Fruit fly (Drosophila melanogaster) whole organism, larva: ENCODE measurements around the gene Vlet.

Experiments used
- noc ChIP-seq: fragments of 200-800 bp; sonication (Bioruptor generic); optimal IDR thresholded peaks from 3 replicates; lab custom pipeline; 2019; ENCODE audit warnings: missing biosample characterization, mild to moderate bottlenecking, missing genetic modification characterization, moderate library complexity

Gene Vlet

DNA sequence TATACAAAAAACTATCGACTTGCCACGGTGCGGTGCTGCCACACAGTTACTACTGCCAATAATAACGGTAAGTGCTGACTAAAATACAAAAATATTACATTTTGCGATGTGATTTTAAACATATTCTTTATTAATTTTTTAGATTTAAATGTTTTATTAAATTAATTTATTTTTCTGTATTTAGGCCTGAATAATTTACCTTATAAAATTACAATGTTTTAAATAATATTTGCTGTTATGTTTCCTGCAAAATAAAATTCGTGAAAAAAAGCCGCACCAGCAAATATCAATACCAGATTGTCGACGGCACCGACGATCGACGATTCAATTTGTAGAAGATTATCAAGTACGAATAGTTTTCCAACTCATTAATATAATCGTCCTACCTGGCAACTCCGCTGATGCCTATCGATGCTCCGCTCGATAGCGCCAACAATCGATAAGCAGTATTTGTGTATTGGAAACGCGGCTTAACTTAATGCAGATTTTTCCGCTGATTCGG, at the start of gene Vlet, which contains the start of gene bif:
TSS of gene Vlet (minus strand) at position 51 of the 502 bp plus-strand sequence.
TSS of gene bif (plus strand) at position 432 of the 502 bp plus-strand sequence.
- no peak for TF ChIP-seq noc (tag; lab: Kevin White, UChicago)

DNA sequence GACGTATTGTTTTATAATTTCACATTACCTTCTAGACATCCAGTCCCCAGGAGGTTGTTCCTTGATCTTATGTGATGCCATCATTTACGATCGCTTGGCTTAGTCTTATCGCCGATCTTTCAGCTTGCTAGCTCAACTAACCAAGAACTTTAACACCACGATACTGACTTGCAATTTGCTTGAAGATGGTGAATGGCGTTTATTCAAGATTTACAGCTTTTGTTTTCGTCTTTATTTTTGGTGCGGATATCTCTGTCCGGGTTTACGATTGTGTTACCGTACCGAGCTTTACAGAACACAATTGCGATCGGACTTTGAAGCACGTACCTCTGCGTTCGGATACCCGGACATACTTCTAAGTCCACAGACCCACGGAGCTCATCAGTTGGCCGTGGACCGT, 45.6 kb upstream of the Vlet start, which contains the start of gene CG15221:
TSS of gene CG15221 (plus strand) at position 301 of the 400 bp plus-strand sequence.
- no peak for TF ChIP-seq noc (tag; lab: Kevin White, UChicago)

DNA sequence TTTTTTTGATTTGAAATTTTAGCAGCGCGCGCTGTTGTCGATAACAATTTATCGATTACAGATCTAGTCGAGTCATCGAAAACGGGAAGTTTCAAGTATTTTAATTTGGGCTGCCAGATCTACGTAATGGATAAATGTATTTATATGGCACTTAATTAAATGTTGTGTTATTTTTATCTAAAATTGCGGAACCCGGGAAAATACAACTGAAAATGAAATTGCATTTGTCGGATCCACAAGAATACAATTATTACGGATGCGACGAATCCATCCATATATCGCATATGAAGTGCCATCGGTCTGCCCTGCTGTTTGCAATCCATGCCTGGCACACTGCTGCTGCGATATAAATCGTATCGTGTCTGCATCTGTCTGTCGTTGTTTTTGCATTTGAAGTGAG, 41.7 kb upstream of the Vlet start, which contains the start of gene Tango10:
TSS of gene Tango10 (plus strand) at position 108 of the 400 bp plus-strand sequence.
- TF ChIP-seq noc (tag; lab: Kevin White, UChicago): peak; percentile 61

DNA sequence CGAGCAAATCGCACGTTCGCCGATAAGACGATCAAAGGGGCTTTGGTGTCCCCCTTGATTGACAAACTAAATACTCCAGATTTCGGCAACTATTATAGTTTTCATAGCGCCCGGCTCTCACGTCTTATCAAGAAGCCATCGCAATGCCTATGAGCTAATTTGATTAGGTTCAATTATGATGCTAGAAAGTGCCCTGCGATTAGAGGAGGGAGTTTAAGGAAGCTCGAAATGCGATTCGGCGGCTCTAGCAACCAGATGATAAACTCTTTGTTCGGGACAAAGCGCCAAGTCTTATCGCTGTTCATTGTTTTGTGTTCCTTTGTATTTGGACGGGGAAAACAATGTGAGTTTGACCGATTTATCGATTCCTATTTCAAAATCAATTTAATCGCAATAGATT, 39.5 kb upstream of the Vlet start:
- peak; percentile 43 for TF ChIP-seq noc (tag; lab: Kevin White, UChicago)

DNA sequence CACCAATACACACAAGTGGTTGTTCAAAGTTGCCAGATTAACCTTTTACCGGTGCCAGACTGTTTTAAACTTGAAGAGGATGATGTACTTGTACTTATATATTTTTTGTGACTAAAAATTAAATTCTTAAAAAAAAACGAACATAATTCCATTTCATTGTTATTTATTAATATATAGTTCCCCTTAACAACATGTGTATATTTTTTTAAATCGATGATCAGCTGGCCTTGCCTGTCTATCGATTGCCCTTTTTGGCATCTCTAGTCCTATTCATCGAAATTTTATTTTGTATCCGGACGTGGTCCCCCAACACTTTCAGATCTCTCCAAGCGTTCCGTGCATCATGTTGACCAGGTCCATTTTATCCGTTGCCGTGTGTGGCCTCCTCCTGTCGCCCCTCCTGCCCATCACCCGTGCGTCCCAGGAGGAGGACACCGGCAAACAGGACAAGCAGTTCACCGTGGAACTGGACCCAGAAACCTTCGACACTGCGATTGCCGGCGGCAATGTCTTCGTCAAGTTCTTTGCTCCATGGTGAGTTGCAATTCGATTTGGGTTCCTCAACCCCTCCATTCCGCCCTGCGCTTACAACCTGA, 38.4 kb upstream of the Vlet start, which contains the start of gene prtp:
TSS of gene prtp (plus strand) at position 26 of the 596 bp plus-strand sequence.
- no peak for TF ChIP-seq noc (tag; lab: Kevin White, UChicago)

DNA sequence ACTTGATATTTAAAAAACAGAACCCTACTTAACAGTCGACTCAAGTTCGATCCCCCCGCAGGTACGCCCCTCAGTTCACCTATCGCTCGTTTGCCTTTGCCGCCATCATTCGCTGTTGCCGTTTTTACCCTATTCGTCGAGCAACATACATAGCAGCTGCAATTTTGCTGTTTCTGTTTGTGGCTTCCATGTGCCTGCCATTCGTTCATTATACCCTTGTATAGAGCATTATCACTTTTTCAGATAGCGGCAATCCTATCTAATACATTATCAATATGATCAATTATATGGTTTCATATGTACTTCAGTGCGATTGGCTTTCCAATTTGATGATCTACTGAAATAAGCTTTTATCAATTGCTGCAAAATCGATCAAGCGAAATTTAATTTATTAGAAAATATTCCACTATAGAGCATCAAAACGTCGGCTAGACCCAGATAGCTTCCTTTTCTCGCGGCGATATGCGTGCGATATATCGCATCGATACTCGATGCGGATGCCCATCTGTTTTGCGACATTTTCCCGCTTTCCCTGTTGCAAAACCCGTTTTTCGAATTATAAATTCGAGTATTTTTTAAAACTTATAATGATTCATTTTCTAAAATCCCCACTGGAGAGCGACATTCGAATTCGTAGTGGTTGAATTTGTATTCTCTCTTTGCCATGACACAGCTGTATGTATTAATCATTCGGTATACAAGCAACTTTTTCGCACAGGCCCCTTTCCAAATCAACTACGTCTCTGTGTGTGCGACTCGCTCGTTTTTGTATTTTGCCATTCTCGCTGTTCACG, 37.7 kb upstream of the Vlet start:
- peak; percentile 91 for TF ChIP-seq noc (tag; lab: Kevin White, UChicago)

DNA sequence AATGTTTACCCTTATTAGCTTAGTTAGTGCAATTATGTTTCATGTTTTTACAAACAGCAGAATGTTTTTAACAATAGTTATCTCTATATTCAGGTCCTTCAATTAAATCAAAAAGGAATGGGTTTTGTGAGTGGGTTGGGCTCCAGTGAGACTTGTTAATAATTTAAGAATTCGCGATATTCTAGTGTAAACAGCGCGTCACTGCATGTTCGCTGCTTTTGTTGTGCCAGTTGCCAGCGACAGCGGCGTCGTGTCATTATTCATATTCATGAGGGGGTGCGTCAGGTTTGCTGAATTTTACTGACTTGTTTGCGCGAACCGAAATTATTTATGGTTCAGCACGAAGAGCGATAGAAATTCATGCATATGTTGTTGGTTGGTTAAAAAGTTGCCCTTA, 36.9 kb upstream of the Vlet start, which contains the start of gene Amun:
TSS of gene Amun (minus strand) at position 303 of the 397 bp plus-strand sequence.
- no peak for TF ChIP-seq noc (tag; lab: Kevin White, UChicago)

DNA sequence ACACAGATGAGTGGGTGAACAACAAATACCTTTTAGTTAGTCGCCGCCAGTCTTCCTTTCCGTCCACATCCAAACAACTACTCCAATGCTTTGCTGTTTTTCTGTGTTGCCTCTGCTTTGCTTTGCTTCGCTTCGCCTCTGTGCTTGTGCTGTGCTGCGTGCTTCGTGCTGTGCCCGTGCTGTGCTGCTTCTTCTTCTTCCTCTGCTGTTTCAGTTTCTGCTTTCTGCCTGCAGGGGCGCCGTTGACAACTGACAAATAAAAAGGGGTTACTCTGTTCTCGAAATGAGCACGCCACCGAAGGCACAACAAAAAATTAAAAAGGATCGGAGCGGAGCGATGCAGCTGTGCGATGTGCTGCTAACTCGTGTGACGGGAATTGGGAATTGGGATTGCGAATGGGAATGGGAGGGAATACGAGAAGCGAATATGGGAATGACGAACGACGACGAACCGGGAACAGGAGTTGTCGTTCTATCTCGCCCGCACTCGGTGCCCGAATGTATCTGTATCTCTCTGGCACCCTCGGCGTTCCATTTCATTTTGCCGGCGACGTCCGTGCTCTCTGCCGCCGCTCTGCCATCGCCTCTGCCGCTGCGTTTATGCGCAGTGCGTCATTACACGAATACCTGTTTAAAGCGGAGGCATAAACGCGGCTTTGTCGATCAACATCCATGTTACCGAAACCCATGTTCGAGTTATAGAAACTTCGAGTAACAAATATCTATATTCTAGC, 36.3 kb upstream of the Vlet start:
- peak; percentile 29 for TF ChIP-seq noc (tag; lab: Kevin White, UChicago)

DNA sequence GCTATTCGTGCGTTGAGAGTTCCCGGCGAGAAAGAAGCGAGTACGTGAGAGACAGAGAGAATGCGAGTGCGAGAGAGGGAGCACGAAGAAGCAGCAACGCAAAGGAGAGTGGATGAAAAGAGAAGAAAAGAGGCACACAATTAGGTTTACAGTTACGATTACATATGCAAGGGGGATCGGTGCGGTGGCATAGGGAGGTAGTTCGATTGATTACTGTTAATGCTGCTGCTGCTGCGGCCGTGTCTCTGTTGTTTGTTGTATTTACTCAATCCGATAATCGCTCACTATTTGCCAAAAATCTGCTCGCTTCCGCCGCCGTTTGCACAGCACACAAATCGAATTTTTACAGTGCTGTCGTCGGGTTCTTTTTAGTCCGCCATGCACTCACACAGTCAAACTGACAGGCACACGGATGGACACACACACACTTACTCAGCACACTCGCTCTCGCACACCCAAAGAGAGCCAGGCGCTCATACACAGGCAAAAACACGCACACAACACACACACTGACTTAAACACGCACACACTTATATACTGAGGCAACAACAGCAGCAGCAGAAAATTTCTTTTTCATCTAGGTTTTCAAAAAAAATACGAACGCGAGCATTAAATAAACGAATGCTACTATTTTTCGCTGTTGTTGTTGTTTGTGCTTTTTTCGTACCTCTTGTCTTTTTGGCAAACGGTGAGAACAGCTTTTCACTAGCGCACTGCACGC, 35.6 kb upstream of the Vlet start:
- peak; percentile 2 for TF ChIP-seq noc (tag; lab: Kevin White, UChicago)

DNA sequence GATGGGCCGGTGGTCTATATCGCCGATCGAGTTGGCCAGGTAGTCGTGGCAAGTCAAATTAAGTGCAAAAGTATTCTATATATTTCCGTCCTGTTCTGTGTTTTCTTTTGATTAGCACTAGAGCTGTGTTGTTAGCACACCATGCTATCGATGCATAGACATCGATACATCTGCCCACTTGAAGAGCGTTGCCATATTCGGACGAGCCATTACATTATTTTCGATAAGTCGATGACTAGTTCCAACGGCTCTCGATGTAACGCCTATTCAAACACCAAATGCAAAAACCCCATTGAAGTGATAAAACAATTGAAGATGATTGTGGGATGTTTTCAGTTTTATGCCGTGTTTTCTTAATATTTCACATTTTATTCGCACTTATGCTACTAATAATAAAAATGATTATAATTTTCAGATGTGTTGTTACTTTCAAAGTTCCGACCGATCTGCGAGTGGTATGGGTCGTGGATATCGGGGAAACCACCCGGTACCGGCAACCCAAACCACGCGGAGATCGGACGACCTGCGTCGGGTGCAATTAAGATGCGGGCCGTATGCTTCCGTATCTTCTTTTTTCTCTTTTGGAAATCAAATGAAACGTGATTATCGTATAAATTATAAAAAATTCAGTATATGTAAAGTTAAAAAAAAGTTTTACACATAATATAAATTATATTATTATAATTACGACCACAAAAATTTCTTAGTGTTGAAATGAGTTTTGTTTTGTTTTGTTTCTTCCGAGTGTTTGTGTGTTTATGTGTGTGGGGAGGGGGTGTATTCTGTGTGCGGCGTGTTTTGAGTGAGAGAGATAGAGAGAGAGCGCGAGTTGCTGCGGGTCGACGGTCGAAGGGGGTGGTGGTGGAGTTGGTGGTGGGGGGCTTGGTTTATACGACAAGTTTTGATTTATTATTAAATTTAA, 31.7 kb upstream of the Vlet start, which contains the start of gene FucT6:
TSS of gene FucT6 (minus strand) at position 153 of the 922 bp plus-strand sequence.
- no peak for TF ChIP-seq noc (tag; lab: Kevin White, UChicago)

DNA sequence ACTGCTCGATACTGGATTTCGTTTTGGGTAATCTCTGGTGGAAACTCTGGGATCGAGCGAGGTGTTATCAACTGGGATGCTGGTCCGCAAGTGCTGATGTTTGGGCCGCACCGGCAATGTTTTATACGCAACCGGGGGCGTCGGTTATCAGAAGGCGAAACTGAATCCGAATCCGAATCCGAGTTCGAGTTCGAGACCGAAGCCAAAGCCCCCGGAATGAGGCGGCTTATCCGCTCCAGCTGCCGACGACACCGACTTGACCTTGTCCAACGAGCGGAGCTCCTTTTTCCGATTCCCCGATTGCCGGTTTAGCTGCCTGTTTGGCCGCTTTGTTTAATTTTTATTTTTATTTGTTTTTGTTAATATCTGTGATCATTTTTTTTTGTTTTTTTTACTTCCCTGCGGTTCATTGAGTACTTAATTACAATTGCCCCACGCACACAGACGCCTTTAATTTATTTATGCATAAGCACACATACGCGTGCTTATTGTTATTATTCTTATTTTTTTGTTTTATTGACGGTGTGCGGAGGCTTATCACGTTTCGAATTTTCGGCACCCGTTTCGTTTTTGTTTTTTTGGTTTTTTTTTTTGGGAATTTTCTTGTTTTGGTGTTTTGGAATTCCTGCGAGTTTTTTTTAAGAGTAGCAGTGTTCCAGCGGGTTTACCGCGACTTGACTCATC, 26.7 kb upstream of the Vlet start, which contains the start of gene CG2444:
TSS of gene CG2444 (minus strand) at position 372 of the 684 bp plus-strand sequence.
- TF ChIP-seq noc (tag; lab: Kevin White, UChicago): no peak

DNA sequence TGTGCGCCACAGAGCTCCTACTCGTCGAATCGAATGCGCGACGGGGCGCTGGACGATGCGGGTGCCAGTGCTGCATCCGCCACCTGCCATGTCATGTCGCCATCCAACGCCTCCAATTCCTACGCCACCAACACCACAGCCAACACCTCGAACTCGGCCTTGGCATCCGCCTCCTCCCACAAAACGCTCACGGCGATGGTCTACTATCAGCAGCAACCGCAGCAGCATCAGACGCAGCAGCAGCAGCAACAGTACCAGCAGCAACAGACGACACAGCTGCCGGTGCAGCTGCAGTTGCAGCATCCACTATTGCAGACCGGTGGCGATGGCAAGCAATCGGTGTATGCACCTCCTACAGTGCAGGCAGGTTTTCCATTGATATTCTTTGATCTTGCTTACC, 22.4 kb upstream of the Vlet start:
- TF ChIP-seq noc (tag; lab: Kevin White, UChicago): no peak

DNA sequence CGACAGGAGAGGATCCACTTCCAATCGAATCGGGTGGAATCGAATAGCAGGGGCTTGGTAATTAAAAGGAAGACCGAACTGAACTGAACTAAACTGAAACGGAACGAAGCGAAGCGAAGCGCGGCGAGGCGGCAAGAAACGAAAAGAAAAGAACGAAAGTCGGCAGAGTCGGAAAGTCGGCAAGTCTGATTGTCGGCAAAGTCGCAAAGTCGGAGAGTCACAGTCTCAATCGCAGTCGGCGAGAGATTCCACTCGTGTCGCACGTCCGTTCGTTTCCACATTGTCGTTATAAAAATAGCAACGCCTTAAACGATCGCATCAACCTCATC, 17.5 kb upstream of the Vlet start:
- no peak for TF ChIP-seq noc (tag; lab: Kevin White, UChicago)
